Worm (Caenorhabditis elegans): ENCODE data around the gene hcp-3.

Gene hcp-3

DNA sequence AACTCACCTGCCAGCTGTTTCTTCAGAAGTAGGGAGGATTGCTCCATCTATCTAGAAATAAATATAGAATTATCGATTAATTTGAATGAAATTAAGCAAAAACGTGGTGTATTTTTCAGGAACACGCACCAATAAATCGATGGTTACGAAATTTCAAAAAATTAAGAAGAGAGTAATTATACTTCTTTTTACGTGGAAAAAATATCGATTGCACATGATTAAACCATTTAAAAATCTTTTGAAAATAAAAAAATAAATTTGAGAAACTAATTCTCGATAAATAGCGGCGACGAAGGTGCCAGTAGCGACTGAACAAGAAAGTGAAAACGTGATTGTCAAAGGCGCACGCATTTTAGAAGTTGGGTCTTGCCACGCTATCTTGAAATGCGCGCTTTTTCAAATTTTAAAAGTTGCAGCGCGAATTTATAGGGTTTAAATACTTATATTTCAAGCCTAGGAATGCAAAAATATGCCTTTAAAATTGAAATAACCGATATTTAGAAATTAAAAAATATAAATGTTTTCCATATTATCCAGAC lies 14.9 kb upstream of the hcp-3 start, which contains the start of gene ubc-7:
Gene ubc-7 (minus strand): TSS at position 51 of the 539 bp plus-strand sequence.
- TF ChIP-seq unc-62 (GFP tag; optimal IDR thresholded peaks at IDR 0.05), result no peak

DNA sequence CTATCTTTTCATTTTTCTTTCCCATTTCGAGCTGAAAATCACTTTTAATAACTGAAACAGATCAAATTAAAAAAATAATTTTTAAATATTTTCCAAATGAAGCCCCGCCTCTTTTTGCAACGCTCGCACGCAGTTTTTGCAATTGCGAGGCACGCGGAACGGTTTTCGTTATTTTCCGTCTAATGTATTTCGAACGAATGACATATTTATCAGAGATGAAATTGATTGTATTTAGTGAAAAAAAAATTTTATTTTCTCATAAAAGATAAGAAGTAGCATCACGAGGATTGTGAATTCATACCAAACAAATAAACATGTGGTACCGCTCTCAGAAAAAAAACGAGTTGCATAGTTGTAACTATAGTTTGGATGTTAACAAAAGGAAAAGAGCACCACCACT lies 13.6 kb upstream of the hcp-3 start, which contains the start of gene rpac-19:
Gene rpac-19 (minus strand): TSS at position 31 of the 400 bp plus-strand sequence.
- TF ChIP-seq unc-62 (GFP tag; optimal IDR thresholded peaks at IDR 0.05), result no peak

- TF ChIP-seq unc-62 (GFP tag; optimal IDR thresholded peaks at IDR 0.05), result no peak
These were observed 12.8 kb upstream of the hcp-3 start, which contains the start of gene tbg-1 for ce11 chrIII:9629054-9629453. Gene tbg-1, minus strand, starts transcription at chrIII:9629154.

- TF ChIP-seq unc-62 (GFP tag; optimal IDR thresholded peaks at IDR 0.05), result no peak
These were observed 10.3 kb upstream of the hcp-3 start for ce11 chrIII:9626602-9627001.

DNA sequence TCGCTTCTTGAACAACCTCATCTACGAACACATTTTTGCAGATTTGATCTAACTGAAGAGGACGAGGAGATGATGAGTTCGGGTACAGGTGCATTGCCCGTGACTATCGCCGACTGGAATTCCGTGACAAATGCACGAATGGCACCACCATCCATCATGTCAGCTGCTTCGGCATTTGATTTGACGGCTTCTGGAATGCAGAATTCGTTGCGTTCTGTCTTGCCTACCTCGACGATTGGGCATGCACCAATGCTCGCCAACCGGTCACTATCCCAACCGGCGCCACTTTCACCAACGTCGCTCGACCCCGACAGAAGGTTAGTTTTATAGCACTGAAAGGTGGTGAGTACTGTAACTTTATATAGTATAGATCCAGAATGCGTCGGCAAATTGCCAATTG lies 7.2 kb upstream of the hcp-3 start:
- no peak for TF ChIP-seq unc-62 (GFP tag; optimal IDR thresholded peaks at IDR 0.05)

ce11 chrIII:9621840-9622525 lies 5.7 kb upstream of the hcp-3 start:
- TF ChIP-seq unc-62 (GFP tag; optimal IDR thresholded peaks at IDR 0.05), result no peak

- TF ChIP-seq unc-62 (GFP tag; optimal IDR thresholded peaks at IDR 0.05), result no peak
These were observed 3.9 kb upstream of the hcp-3 start for ce11 chrIII:9620148-9620547.

- no peak for TF ChIP-seq unc-62 (GFP tag; optimal IDR thresholded peaks at IDR 0.05)
These were observed 3.0 kb upstream of the hcp-3 start, which contains the start of gene hlh-11 for ce11 chrIII:9619079-9619761. Gene hlh-11, plus strand, starts transcription at chrIII:9619711.

- TF ChIP-seq unc-62 (GFP tag; optimal IDR thresholded peaks at IDR 0.05), result no peak
These were observed 1.5 kb upstream of the hcp-3 start for ce11 chrIII:9617599-9618262.

- no peak for TF ChIP-seq unc-62 (GFP tag; optimal IDR thresholded peaks at IDR 0.05)
These were observed 663 bp upstream of the hcp-3 start for ce11 chrIII:9616933-9617332.

- TF ChIP-seq unc-62 (GFP tag; optimal IDR thresholded peaks at IDR 0.05), result no peak
These were observed 1.2 kb downstream of the hcp-3 start for ce11 chrIII:9615114-9615513.

DNA sequence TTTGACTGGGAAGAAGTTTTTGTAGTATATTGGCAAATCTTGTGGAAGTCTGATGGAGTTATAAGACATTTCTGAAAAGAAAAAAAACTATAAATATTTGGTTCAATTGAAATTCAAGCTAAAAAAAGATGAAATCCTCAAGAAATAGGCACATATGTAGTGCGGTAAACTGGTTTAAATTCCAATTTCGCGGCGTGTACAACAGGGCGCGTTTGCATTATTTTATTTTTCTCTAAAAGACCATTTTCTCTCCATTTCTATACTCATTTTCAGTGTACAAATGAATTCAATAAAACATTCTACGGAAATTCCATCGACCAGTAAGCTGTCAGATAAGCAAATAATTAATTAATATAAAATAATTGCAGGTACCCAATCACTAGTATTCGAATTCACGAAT lies 2.1 kb downstream of the hcp-3 start, which contains the start of the genes pri-1 and F58A4.6:
Gene pri-1 (minus strand): TSS at position 71 of the 400 bp plus-strand sequence.
Gene F58A4.6 (plus strand): TSS at position 272 of the 400 bp plus-strand sequence.
- TF ChIP-seq unc-62 (GFP tag; optimal IDR thresholded peaks at IDR 0.05), result no peak

DNA sequence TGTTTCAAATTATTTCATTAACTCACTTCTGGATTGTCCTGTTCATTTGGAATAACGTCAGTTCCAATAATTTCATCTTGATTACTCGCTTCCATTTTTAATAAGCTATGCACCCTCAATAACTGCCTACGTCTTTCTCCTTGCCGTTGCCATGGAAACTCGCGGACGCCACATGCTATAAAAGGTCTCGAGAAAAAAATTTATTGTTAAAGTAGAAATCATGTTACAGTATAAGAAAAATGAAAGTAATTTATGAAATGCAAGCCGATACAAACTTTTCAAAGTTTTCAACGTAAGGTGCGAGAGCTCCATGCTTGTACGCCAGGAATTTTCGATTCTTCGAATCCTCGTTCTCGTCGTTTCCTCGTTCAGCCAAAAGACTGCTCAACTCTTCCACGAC lies 4.2 kb downstream of the hcp-3 start, which contains the start of gene bbs-4:
Gene bbs-4 (minus strand): TSS at position 101 of the 400 bp plus-strand sequence.
- TF ChIP-seq unc-62 (GFP tag; optimal IDR thresholded peaks at IDR 0.05), result no peak

ce11 chrIII:9608650-9609049 lies 7.6 kb downstream of the hcp-3 start, which contains the start of gene clec-161:
Gene clec-161, minus strand, starts transcription at chrIII:9608750.
- no peak for TF ChIP-seq unc-62 (GFP tag; optimal IDR thresholded peaks at IDR 0.05)

DNA sequence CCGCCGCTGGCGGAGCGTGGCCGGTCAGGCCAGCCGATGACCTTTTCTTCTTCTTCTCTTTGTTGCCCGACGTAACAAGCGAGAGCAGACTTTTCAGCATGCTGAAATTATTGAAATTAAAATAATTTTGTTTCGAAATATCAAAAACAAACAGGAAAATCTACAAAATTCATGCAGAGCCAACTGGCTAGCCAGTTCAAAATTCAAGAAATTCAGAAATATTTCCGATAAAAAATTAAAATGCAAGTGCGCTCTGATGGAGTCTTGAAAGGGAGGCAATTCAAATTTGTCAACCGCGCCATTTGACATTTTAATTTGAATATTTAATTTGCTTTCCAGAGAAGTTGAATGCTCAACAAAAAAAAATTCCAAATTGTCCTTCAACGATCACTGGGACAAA lies 15.6 kb downstream of the hcp-3 start, which contains the start of gene F58A4.2:
Gene F58A4.2 (minus strand): TSS at position 101 of the 400 bp plus-strand sequence.
- TF ChIP-seq unc-62 (GFP tag; optimal IDR thresholded peaks at IDR 0.05), result no peak

ce11 chrIII:9598168-9598567 lies 18.1 kb downstream of the hcp-3 start, which contains the start of gene F58A4.1:
Gene F58A4.1, plus strand, starts transcription at chrIII:9598468.
- TF ChIP-seq unc-62 (GFP tag; optimal IDR thresholded peaks at IDR 0.05), result no peak

Measured in whole organism, dauer.